Worm (Caenorhabditis elegans) whole organism, midembryonic: ENCODE data around the gene Y116F11B.8.
A peak's percentile ranks its signal among the peaks of the same experiment; 100 is the strongest.

Experiments
- T22C8.4 ChIP-seq: fragments of 200-800 bp; sonication (Bioruptor generic); IDR thresholded peaks from 2 replicates; pipeline ENCODE4 v1.3.6; 2022; ENCODE audit warnings: missing genetic modification characterization, missing compliant biosample characterization
- cog-1 ChIP-seq: sonication (generic microtip); optimal IDR thresholded peaks from 2 replicates; lab custom pipeline; 2016; ENCODE audit warnings: missing genetic modification characterization, missing compliant biosample characterization
- flt-1 ChIP-seq: fragments of 200-800 bp; sonication (Bioruptor generic); IDR thresholded peaks from 2 replicates; pipeline ENCODE4 v1.3.6; 2022; ENCODE audit warnings: missing genetic modification characterization, missing compliant biosample characterization
- klf-2 ChIP-seq: fragments of 200-800 bp; sonication (Bioruptor generic); conservative IDR thresholded peaks from 2 replicates; pipeline ENCODE4 v1.3.6; 2022; ENCODE audit warnings: missing genetic modification reagents, missing genetic modification characterization, missing compliant biosample characterization
- med-1 ChIP-seq: sonication (generic microtip); optimal IDR thresholded peaks from 2 replicates; lab custom pipeline; 2017; ENCODE audit warnings: missing genetic modification characterization, mild to moderate bottlenecking, missing compliant biosample characterization, antibody characterized with exemption, missing genetic modification reagents; ENCODE audit not compliant: insufficient read depth
- ref-1 ChIP-seq: fragments of 200-800 bp; sonication (Bioruptor generic); conservative IDR thresholded peaks from 2 replicates; pipeline ENCODE4 v1.3.6; 2022; ENCODE audit warnings: missing genetic modification reagents, missing genetic modification characterization, missing compliant biosample characterization
- tab-1 ChIP-seq: fragments of 200-800 bp; sonication (Bioruptor generic); IDR thresholded peaks from 2 replicates; pipeline ENCODE4 v1.3.6; 2022; ENCODE audit warnings: missing genetic modification characterization, missing compliant biosample characterization
- ztf-23 ChIP-seq: fragments of 200-800 bp; sonication (Bioruptor generic); IDR thresholded peaks from 2 replicates; pipeline ENCODE4 v1.3.6; 2022; ENCODE audit warnings: missing genetic modification reagents, missing genetic modification characterization, missing compliant biosample characterization
- ztf-29 ChIP-seq: fragments of 200-800 bp; sonication (Bioruptor generic); IDR thresholded peaks from 2 replicates; pipeline ENCODE4 v1.3.6; 2022; ENCODE audit warnings: missing genetic modification reagents, missing genetic modification characterization, missing compliant biosample characterization

- TF ChIP-seq ztf-23 = no peak
- TF ChIP-seq ref-1 (GFP tag; lab: Robert Waterston, UW) = no peak
- TF ChIP-seq ztf-29 (GFP tag; lab: Robert Waterston, UW) = no peak
- TF ChIP-seq cog-1 = peak; percentile 23
- no peak for TF ChIP-seq flt-1
- no peak for TF ChIP-seq med-1 (GFP tag; lab: Kevin White, UChicago)
- TF ChIP-seq tab-1 (GFP tag; lab: Robert Waterston, UW) = no peak
- TF ChIP-seq klf-2 (GFP tag; lab: Robert Waterston, UW) = no peak
- no peak for TF ChIP-seq T22C8.4 (GFP tag; lab: Robert Waterston, UW)
Observed at ce11 chrV:19897557-19897956, 40.1 kb downstream of the Y116F11B.8 start.
